Fruit fly (Drosophila melanogaster) whole organism: Measurements from ENCODE around the gene CG15743.
A peak's percentile ranks its signal among the peaks of the same experiment; 100 is the strongest.

Experiments used
- CG8478 ChIP-seq: fragments of >200 bp; optimal IDR thresholded peaks from 2 replicates; lab custom pipeline; 2018; ENCODE audit warnings: inconsistent platforms
- Dll ChIP-seq: fragments of >200 bp; optimal IDR thresholded peaks from 2 replicates; lab custom pipeline; 2017
- EcR ChIP-seq, 2 experiments: fragments of >200 bp; optimal IDR thresholded peaks; 2 replicates each; lab custom pipeline; 2017; ENCODE audit warnings: missing biosample characterization in 2 of 2, missing genetic modification characterization in 2 of 2, missing genetic modification reagents in 2 of 2
- pan ChIP-seq: fragments of >200 bp; optimal IDR thresholded peaks from 2 replicates; lab custom pipeline; 2017
- psq ChIP-seq: fragments of >200 bp; optimal IDR thresholded peaks from 2 replicates; lab custom pipeline; 2017
- usp ChIP-seq: fragments of >200 bp; optimal IDR thresholded peaks from 2 replicates; lab custom pipeline; 2017; ENCODE audit warnings: missing biosample characterization, missing genetic modification characterization, mixed read lengths

CG15743 gene

dm6 chrX:13314789-13315462 is 29.4 kb downstream of the CG15743 start:
- TF ChIP-seq EcR (GFP tag; optimal IDR thresholded peaks at IDR 0.05; lab: Kevin White, UChicago): no peak
- TF ChIP-seq psq (lab: Kevin White, UChicago): no peak
- no peak for TF ChIP-seq Dll
- TF ChIP-seq CG8478 (lab: Kevin White, UChicago): no peak
- no peak for TF ChIP-seq pan
- no peak for TF ChIP-seq usp (GFP tag; lab: Kevin White, UChicago)

DNA sequence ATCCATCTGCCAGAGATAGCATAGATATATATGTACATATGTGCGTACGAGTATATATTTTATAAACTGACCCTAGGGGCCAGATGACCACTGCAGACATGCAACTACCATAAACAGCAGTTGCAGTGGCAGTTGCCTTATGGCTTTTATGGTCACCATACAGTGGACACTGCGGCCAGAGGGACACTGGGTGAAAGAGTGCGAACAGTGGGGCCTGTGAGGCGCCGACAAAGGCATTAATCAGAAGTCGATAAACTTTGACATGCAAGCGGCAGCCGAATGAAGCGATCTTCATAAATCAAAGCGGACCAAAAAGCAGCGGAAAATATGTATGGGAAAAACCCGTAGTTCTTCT is 29.9 kb downstream of the CG15743 start:
- TF ChIP-seq psq (lab: Kevin White, UChicago) (no peak), Dll (no peak), usp (GFP tag; lab: Kevin White, UChicago) (no peak), EcR (GFP tag; optimal IDR thresholded peaks at IDR 0.05; lab: Kevin White, UChicago) (no peak), pan (no peak), CG8478 (lab: Kevin White, UChicago) (no peak)

dm6 chrX:13319376-13319883 is 33.9 kb downstream of the CG15743 start:
- TF ChIP-seq EcR (GFP tag; optimal IDR thresholded peaks at IDR 0.05; lab: Kevin White, UChicago): no peak
- no peak for TF ChIP-seq usp (GFP tag; lab: Kevin White, UChicago)
- TF ChIP-seq Dll: peak; percentile 65
- no peak for TF ChIP-seq pan

dm6 chrX:13320697-13321445 is 35.4 kb downstream of the CG15743 start:
- TF ChIP-seq usp (GFP tag; lab: Kevin White, UChicago) (no peak), psq (lab: Kevin White, UChicago) (no peak), CG8478 (lab: Kevin White, UChicago) (no peak), EcR (GFP tag; optimal IDR thresholded peaks at IDR 0.05; lab: Kevin White, UChicago) (no peak), pan (no peak), Dll (no peak)

DNA sequence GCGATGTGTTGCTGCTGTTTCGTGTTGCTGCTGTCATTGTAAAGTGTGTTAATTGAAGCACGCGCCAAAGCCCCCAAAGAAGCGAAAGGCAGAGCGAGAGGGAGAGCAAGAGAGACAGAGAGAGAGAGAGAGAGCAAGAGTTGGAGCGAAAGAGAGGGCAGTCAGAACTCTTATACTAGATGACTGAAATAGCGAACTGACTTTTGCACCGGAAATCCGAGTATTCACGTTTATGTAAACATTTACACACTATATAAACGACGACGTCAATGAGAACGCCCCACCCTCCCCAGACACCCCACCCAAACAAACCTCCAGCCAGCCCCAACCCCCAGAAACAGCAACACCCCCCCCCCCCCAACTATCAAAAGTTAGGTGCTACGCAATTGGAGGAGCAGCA is 36.9 kb downstream of the CG15743 start:
- TF ChIP-seq pan (no peak), EcR (GFP tag; optimal IDR thresholded peaks at IDR 0.05; lab: Kevin White, UChicago) (no peak), psq (lab: Kevin White, UChicago) (no peak), CG8478 (lab: Kevin White, UChicago) (no peak), Dll (no peak), usp (GFP tag; lab: Kevin White, UChicago) (no peak)

- TF ChIP-seq psq (lab: Kevin White, UChicago) (no peak), Dll (no peak), EcR (GFP tag; optimal IDR thresholded peaks at IDR 0.05; lab: Kevin White, UChicago) (no peak), usp (GFP tag; lab: Kevin White, UChicago) (no peak), pan (no peak), CG8478 (lab: Kevin White, UChicago) (no peak)
Observed at dm6 chrX:13323114-13323513, 37.6 kb downstream of the CG15743 start.

dm6 chrX:13323526-13323925 is 38.0 kb downstream of the CG15743 start:
- no peak for TF ChIP-seq Dll
- no peak for TF ChIP-seq pan
- no peak for TF ChIP-seq psq (lab: Kevin White, UChicago)
- TF ChIP-seq EcR (GFP tag; optimal IDR thresholded peaks at IDR 0.05; lab: Kevin White, UChicago): no peak
- no peak for TF ChIP-seq CG8478 (lab: Kevin White, UChicago)

DNA sequence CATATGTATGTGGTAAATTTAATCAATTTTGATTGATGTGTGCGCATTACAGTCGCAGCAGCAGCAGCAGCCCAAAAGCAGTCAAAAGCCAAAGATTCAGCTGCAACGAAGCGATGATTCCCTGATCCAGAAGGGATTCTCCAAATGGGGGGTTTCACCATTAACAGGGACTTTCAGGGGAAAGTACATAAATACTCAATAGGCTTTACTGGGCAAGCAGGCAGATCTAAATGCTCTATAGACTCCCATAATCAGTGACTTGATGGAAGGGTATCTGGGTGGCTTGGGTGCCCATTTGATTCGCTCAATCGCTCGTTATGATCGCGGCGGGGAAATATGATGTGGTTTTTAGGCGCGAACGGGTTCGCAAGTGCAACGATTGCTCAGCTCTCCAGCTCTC is 39.8 kb downstream of the CG15743 start:
- no peak for TF ChIP-seq EcR (GFP tag; optimal IDR thresholded peaks at IDR 0.05; lab: Kevin White, UChicago)
- TF ChIP-seq pan: no peak
- TF ChIP-seq usp (GFP tag; lab: Kevin White, UChicago): no peak

- TF ChIP-seq psq (lab: Kevin White, UChicago) (no peak), CG8478 (lab: Kevin White, UChicago) (no peak), EcR (GFP tag; optimal IDR thresholded peaks at IDR 0.05; lab: Kevin White, UChicago) (no peak), pan (no peak), Dll (no peak), usp (GFP tag; lab: Kevin White, UChicago) (no peak)
Observed at dm6 chrX:13329572-13330046, 44.1 kb downstream of the CG15743 start, which contains the start of gene Prx2. Gene Prx2 (plus strand): TSS chrX:13329824.

DNA sequence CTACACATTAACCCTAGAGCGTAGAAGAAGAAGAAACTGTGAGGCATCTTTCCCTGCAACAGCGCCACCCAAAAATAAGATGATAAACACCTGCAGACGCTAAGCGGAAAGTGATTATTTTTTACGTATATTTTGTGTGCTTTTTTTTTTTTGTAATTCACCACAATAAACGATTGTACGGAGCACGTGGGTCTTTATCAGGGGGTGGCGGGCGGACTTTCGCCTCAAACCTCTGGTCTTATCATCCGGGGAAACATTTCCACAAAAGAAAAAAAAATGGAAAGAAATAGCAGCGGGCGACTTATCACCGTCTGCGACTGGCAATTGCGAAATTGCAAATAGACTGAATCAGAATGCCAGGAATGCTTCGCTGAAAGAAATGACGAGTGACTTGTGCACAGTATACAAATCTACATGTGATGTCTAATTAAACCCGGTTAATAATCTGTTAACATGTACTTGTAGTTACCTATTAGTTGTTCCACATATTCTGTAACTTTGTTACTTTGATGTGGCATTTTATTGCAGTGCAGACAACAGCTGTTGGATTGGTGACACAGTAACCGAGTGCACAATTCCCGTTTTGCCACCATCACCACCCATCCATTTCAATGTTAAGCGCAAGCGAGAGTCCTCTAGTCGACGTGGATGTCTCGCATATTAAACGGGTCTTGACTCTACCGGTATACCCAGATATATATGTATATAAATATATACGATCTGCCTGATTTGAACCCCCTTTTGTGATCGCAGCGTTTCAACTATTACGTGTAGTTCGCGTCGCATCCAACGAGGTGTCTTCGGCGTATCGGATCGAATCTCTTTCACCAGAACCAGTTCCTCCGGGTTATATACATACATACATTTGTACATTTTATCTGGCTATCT is 46.6 kb downstream of the CG15743 start:
- TF ChIP-seq pan (no peak), CG8478 (lab: Kevin White, UChicago) (no peak), psq (lab: Kevin White, UChicago) (no peak), Dll (no peak)

DNA sequence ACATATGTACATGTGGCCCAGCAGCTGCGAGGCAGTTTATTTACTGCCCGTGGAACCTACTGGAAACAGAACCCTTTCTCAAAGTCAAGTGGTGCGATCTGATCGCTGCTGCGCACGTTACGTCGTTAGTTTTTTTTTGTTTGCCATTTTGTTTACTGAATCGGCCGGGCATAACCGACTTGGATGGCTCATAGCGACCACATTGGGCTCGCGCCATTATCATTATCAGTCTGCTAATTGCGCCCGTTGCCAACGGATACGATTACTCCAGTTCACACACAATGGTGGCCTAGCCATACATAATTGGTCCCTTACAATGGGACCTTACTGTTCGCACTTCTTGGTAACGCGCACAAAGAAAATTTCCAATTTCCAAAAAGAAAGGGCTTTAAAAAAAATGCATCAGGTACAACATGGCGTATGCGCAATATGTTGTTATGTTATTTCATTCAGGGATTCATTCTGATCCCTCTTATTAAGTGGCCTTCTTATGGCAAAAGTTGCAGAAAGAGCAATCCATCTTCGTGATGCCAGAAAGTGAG is 47.3 kb downstream of the CG15743 start:
- TF ChIP-seq pan (no peak), usp (GFP tag; lab: Kevin White, UChicago) (no peak), EcR (GFP tag; optimal IDR thresholded peaks at IDR 0.05; lab: Kevin White, UChicago) (no peak), Dll (no peak), psq (lab: Kevin White, UChicago) (no peak), CG8478 (lab: Kevin White, UChicago) (no peak)
